Worm (Caenorhabditis elegans): ENCODE data around the gene R07E4.1.

Gene R07E4.1

ce11 chrX:5985720-5986119 lies 26.8 kb downstream of the R07E4.1 start:
- TF ChIP-seq nhr-21 (tag; optimal IDR thresholded peaks at IDR 0.05) (no peak), ceh-82 (tag; optimal IDR thresholded peaks at IDR 0.05) (no peak), unc-55 (GFP tag; optimal IDR thresholded peaks at IDR 0.05) (no peak), fos-1 (tag; optimal IDR thresholded peaks at IDR 0.05) (peak; percentile 24), nhr-23 (tag; optimal IDR thresholded peaks at IDR 0.05) (no peak), zag-1 (tag; optimal IDR thresholded peaks at IDR 0.05) (no peak), R02D3.7 (tag; optimal IDR thresholded peaks at IDR 0.05) (no peak)

- TF ChIP-seq sem-4 (tag; optimal IDR thresholded peaks at IDR 0.05) = no peak
- TF ChIP-seq nhr-12 (tag; optimal IDR thresholded peaks at IDR 0.05) = no peak
Measured at ce11 chrX:5987910-5988309, 29.0 kb downstream of the R07E4.1 start.

ce11 chrX:5992770-5993169 lies 33.9 kb downstream of the R07E4.1 start, which contains the start of gene F22F4.5:
Gene F22F4.5 (minus strand): TSS chrX:5992870.
- TF ChIP-seq zag-1 (tag; optimal IDR thresholded peaks at IDR 0.05) (no peak), sma-3 (GFP tag; optimal IDR thresholded peaks at IDR 0.05) (no peak), ZK546.5 (tag; optimal IDR thresholded peaks at IDR 0.05) (no peak), nhr-77 (tag; optimal IDR thresholded peaks at IDR 0.05) (no peak), Y55F3AM.14 (GFP tag; optimal IDR thresholded peaks at IDR 0.05) (no peak), lin-11 (tag; optimal IDR thresholded peaks at IDR 0.05) (no peak), egl-27 (tag; optimal IDR thresholded peaks at IDR 0.05) (no peak)

ce11 chrX:5994004-5994403 lies 35.1 kb downstream of the R07E4.1 start:
- TF ChIP-seq nhr-21 (tag; optimal IDR thresholded peaks at IDR 0.05) (no peak), nhr-11 (tag; optimal IDR thresholded peaks at IDR 0.05) (no peak), ZK546.5 (tag; optimal IDR thresholded peaks at IDR 0.05) (no peak), ztf-4 (tag; optimal IDR thresholded peaks at IDR 0.05) (no peak), snpc-4 (tag; optimal IDR thresholded peaks at IDR 0.05) (no peak), egl-27 (tag; optimal IDR thresholded peaks at IDR 0.05) (no peak), nhr-12 (tag; optimal IDR thresholded peaks at IDR 0.05) (no peak), C34F6.9 (tag; optimal IDR thresholded peaks at IDR 0.05) (no peak), unc-55 (GFP tag; optimal IDR thresholded peaks at IDR 0.05) (no peak), ceh-16 (tag; optimal IDR thresholded peaks at IDR 0.05) (no peak), nhr-237 (tag; optimal IDR thresholded peaks at IDR 0.05) (no peak), lin-11 (tag; optimal IDR thresholded peaks at IDR 0.05) (no peak)

- TF ChIP-seq nhr-21 (tag; optimal IDR thresholded peaks at IDR 0.05) (no peak), ztf-1 (GFP tag; conservative IDR thresholded peaks at IDR 0.05) (no peak), nhr-23 (tag; optimal IDR thresholded peaks at IDR 0.05) (no peak), snpc-4 (tag; optimal IDR thresholded peaks at IDR 0.05) (no peak), ztf-11 (tag; optimal IDR thresholded peaks at IDR 0.05) (no peak), gmeb-1 (tag; optimal IDR thresholded peaks at IDR 0.05) (no peak)
Measured at ce11 chrX:5995613-5996206, 36.8 kb downstream of the R07E4.1 start, which contains the start of gene inx-3. Gene inx-3 (plus strand): TSS chrX:5996156.

DNA sequence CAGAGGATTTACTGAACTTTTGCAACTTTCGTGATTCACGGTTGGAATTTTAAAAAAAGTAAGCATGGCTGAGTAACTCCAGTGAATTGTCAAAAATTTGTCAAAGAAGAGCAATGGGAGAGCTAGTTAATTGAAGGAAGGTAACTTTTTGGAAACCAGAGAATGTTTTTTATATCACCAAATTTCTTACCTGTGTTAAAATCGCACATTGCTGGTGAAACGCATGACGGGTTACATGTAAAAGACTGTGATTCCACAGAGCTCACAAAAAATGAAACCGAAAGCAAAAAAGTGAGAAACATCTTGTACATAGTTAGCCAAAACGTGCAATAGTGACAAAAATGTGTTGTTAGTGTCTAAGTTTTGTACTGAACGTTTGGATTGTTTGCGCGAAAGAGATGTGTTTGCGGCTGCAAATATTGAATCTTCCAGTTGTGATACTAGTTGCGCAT lies 40.2 kb downstream of the R07E4.1 start, which contains the start of gene F22F4.9:
Gene F22F4.9, minus strand, starts transcription at position 402 of the 452 bp plus-strand sequence.
- no peak for TF ChIP-seq nhr-21 (tag; optimal IDR thresholded peaks at IDR 0.05)
- no peak for TF ChIP-seq mab-5 (tag; optimal IDR thresholded peaks at IDR 0.05)
- no peak for TF ChIP-seq ztf-11 (tag; optimal IDR thresholded peaks at IDR 0.05)
- no peak for TF ChIP-seq unc-62 (GFP tag; optimal IDR thresholded peaks at IDR 0.05)
- no peak for TF ChIP-seq nhr-6 (tag; optimal IDR thresholded peaks at IDR 0.05)
- no peak for TF ChIP-seq lin-13 (GFP tag; optimal IDR thresholded peaks at IDR 0.05)
- TF ChIP-seq unc-39 (tag; optimal IDR thresholded peaks at IDR 0.05) = no peak
- TF ChIP-seq nhr-129 (tag; optimal IDR thresholded peaks at IDR 0.05) = no peak
- no peak for TF ChIP-seq sma-3 (GFP tag; optimal IDR thresholded peaks at IDR 0.05)
- no peak for TF ChIP-seq egl-27 (tag; optimal IDR thresholded peaks at IDR 0.05)
- TF ChIP-seq Y55F3AM.14 (GFP tag; optimal IDR thresholded peaks at IDR 0.05) = no peak
- no peak for TF ChIP-seq nhr-25 (tag; optimal IDR thresholded peaks at IDR 0.05)
